Worm (Caenorhabditis elegans) whole organism, L2 larva: Measurements from ENCODE around the gene srx-82.

Source experiments
- F13H6.1 ChIP-seq: sonication (generic microtip); optimal IDR thresholded peaks from 2 replicates; lab custom pipeline; 2016; ENCODE audit warnings: missing genetic modification characterization, missing compliant biosample characterization
- lin-13 ChIP-seq: fragments of 150-350 bp; optimal IDR thresholded peaks from 2 replicates; lab custom pipeline; 2014; ENCODE audit warnings: missing biosample characterization, missing genetic modification reagents, missing genetic modification characterization
- snpc-4 ChIP-seq: fragments of 150-350 bp; optimal IDR thresholded peaks from 2 replicates; lab custom pipeline; 2014; ENCODE audit warnings: missing biosample characterization, missing genetic modification characterization

- no peak for TF ChIP-seq lin-13
- TF ChIP-seq F13H6.1, result peak; percentile 27
- TF ChIP-seq snpc-4 (tag; lab: Kevin White, UChicago), result no peak
These were observed 39.9 kb downstream of the srx-82 start, which contains the start of gene F35B12.10 for ce11 chrV:11629222-11630026.
